Worm (Caenorhabditis elegans) whole organism, mixed stage, embryonic: ENCODE data around the gene srg-46.

ENCODE experiments used
- cnd-1 ChIP-seq: fragments of 200-800 bp; sonication (Bioruptor generic); optimal IDR thresholded peaks from 2 replicates; lab custom pipeline; 2018; ENCODE audit warnings: mild to moderate bottlenecking, missing genetic modification characterization, missing compliant biosample characterization
- elt-3 ChIP-seq: fragments of 150-350 bp; optimal IDR thresholded peaks from 2 replicates; lab custom pipeline; 2014; ENCODE audit warnings: missing biosample characterization, missing genetic modification characterization
- flh-1 ChIP-seq: fragments of 200-800 bp; sonication (Bioruptor generic); optimal IDR thresholded peaks from 2 replicates; lab custom pipeline; 2018; ENCODE audit warnings: mild to moderate bottlenecking, missing genetic modification characterization, moderate library complexity, missing compliant biosample characterization
- ham-2 ChIP-seq: fragments of 200-800 bp; sonication (Bioruptor generic); optimal IDR thresholded peaks from 2 replicates; lab custom pipeline; 2018; ENCODE audit warnings: mild to moderate bottlenecking, missing genetic modification characterization, missing compliant biosample characterization
- lin-13 ChIP-seq: fragments of 150-350 bp; optimal IDR thresholded peaks from 2 replicates; lab custom pipeline; 2014; ENCODE audit warnings: missing biosample characterization, missing genetic modification characterization
- lsy-2 ChIP-seq: fragments of 150-350 bp; optimal IDR thresholded peaks from 2 replicates; lab custom pipeline; 2014; ENCODE audit warnings: missing biosample characterization, missing genetic modification characterization
- mab-5 ChIP-seq: fragments of 150-350 bp; optimal IDR thresholded peaks from 2 replicates; lab custom pipeline; 2014; ENCODE audit warnings: missing biosample characterization, missing genetic modification characterization
- nhr-237 ChIP-seq: fragments of 150-350 bp; optimal IDR thresholded peaks from 2 replicates; lab custom pipeline; 2014; ENCODE audit warnings: missing biosample characterization, missing genetic modification characterization
- nhr-28 ChIP-seq: fragments of 150-350 bp; optimal IDR thresholded peaks from 2 replicates; lab custom pipeline; 2014; ENCODE audit warnings: missing biosample characterization, missing genetic modification characterization
- pha-4 ChIP-seq: fragments of 150-350 bp; optimal IDR thresholded peaks from 2 replicates; lab custom pipeline; 2018; ENCODE audit warnings: missing biosample characterization, missing genetic modification reagents, missing genetic modification characterization
- tbx-8 ChIP-seq: fragments of 200-800 bp; sonication (Bioruptor generic); optimal IDR thresholded peaks from 2 replicates; lab custom pipeline; 2018; ENCODE audit warnings: mild to moderate bottlenecking, missing genetic modification characterization, moderate library complexity, missing compliant biosample characterization
- unc-62 ChIP-seq: fragments of 150-350 bp; optimal IDR thresholded peaks from 2 replicates; lab custom pipeline; 2014; ENCODE audit warnings: missing biosample characterization, missing genetic modification reagents, missing genetic modification characterization
- zip-8 ChIP-seq: fragments of 150-350 bp; optimal IDR thresholded peaks from 2 replicates; lab custom pipeline; 2014; ENCODE audit warnings: missing biosample characterization, missing genetic modification characterization

- no peak for TF ChIP-seq pha-4 (tag; lab: Kevin White, UChicago)
- no peak for TF ChIP-seq flh-1
- no peak for TF ChIP-seq tbx-8 (GFP tag; lab: Kevin White, UChicago)
- peak; percentile 64 for TF ChIP-seq unc-62 (GFP tag; lab: Kevin White, UChicago)
- no peak for TF ChIP-seq nhr-237 (tag; lab: Kevin White, UChicago)
- no peak for TF ChIP-seq nhr-28 (tag; lab: Kevin White, UChicago)
- no peak for TF ChIP-seq ham-2 (GFP tag; lab: Kevin White, UChicago)
- TF ChIP-seq mab-5 (tag; lab: Kevin White, UChicago), result no peak
- TF ChIP-seq lsy-2, result no peak
- no peak for TF ChIP-seq cnd-1 (tag; lab: Kevin White, UChicago)
- no peak for TF ChIP-seq lin-13 (tag; lab: Kevin White, UChicago)
- TF ChIP-seq elt-3, result no peak
- TF ChIP-seq zip-8 (tag; lab: Kevin White, UChicago), result no peak
Observed at ce11 chrV:13394968-13395367, 31.5 kb downstream of the srg-46 start.
